Fruit fly (Drosophila melanogaster): ENCODE data around the gene CG13010.

Gene CG13010

dm6 chrX:16697882-16698571, 19.3 kb upstream of the CG13010 start:
- TF ChIP-seq EcR (GFP tag; optimal IDR thresholded peaks at IDR 0.05), result no peak
- no peak for TF ChIP-seq pan (optimal IDR thresholded peaks at IDR 0.05)
- TF ChIP-seq CG8478 (optimal IDR thresholded peaks at IDR 0.05), result no peak
- TF ChIP-seq usp (GFP tag; optimal IDR thresholded peaks at IDR 0.05), result no peak
- TF ChIP-seq psq (optimal IDR thresholded peaks at IDR 0.05), result no peak

dm6 chrX:16696614-16697519, 18.1 kb upstream of the CG13010 start:
- TF ChIP-seq EcR (GFP tag; optimal IDR thresholded peaks at IDR 0.05), result no peak
- no peak for TF ChIP-seq CG8478 (optimal IDR thresholded peaks at IDR 0.05)
- TF ChIP-seq psq (optimal IDR thresholded peaks at IDR 0.05), result no peak
- TF ChIP-seq usp (GFP tag; optimal IDR thresholded peaks at IDR 0.05), result no peak
- TF ChIP-seq pan (optimal IDR thresholded peaks at IDR 0.05), result no peak
- TF ChIP-seq Dll (optimal IDR thresholded peaks at IDR 0.05), result no peak

dm6 chrX:16695658-16696181, 17.0 kb upstream of the CG13010 start, which contains the start of gene CG4678:
Gene CG4678, plus strand, starts transcription at chrX:16696131.
- TF ChIP-seq usp (GFP tag; optimal IDR thresholded peaks at IDR 0.05) (no peak), psq (optimal IDR thresholded peaks at IDR 0.05) (no peak), Dll (optimal IDR thresholded peaks at IDR 0.05) (no peak), EcR (GFP tag; optimal IDR thresholded peaks at IDR 0.05) (no peak), CG8478 (optimal IDR thresholded peaks at IDR 0.05) (no peak), pan (optimal IDR thresholded peaks at IDR 0.05) (no peak)

- no peak for TF ChIP-seq psq (optimal IDR thresholded peaks at IDR 0.05)
- TF ChIP-seq Dll (optimal IDR thresholded peaks at IDR 0.05), result no peak
- no peak for TF ChIP-seq EcR (GFP tag; optimal IDR thresholded peaks at IDR 0.05)
- TF ChIP-seq pan (optimal IDR thresholded peaks at IDR 0.05), result no peak
- TF ChIP-seq usp (GFP tag; optimal IDR thresholded peaks at IDR 0.05), result no peak
- TF ChIP-seq CG8478 (optimal IDR thresholded peaks at IDR 0.05), result no peak
Observed at dm6 chrX:16694959-16695358, 16.2 kb upstream of the CG13010 start, which contains the start of gene Septin4. Gene Septin4, minus strand, starts transcription at chrX:16695173.

dm6 chrX:16694477-16694876, 15.7 kb upstream of the CG13010 start:
- TF ChIP-seq Dll (optimal IDR thresholded peaks at IDR 0.05) (no peak), psq (optimal IDR thresholded peaks at IDR 0.05) (no peak), CG8478 (optimal IDR thresholded peaks at IDR 0.05) (no peak), usp (GFP tag; optimal IDR thresholded peaks at IDR 0.05) (no peak), EcR (GFP tag; optimal IDR thresholded peaks at IDR 0.05) (no peak), pan (optimal IDR thresholded peaks at IDR 0.05) (no peak)

dm6 chrX:16693805-16694387, 15.2 kb upstream of the CG13010 start:
- TF ChIP-seq pan (optimal IDR thresholded peaks at IDR 0.05) (no peak), EcR (GFP tag; optimal IDR thresholded peaks at IDR 0.05) (no peak), psq (optimal IDR thresholded peaks at IDR 0.05) (no peak), CG8478 (optimal IDR thresholded peaks at IDR 0.05) (no peak), Dll (optimal IDR thresholded peaks at IDR 0.05) (no peak), usp (GFP tag; optimal IDR thresholded peaks at IDR 0.05) (no peak)

dm6 chrX:16692325-16692724, 13.6 kb upstream of the CG13010 start:
- TF ChIP-seq CG8478 (optimal IDR thresholded peaks at IDR 0.05) (no peak), Dll (optimal IDR thresholded peaks at IDR 0.05) (no peak), pan (optimal IDR thresholded peaks at IDR 0.05) (no peak), EcR (GFP tag; optimal IDR thresholded peaks at IDR 0.05) (no peak), psq (optimal IDR thresholded peaks at IDR 0.05) (no peak)

dm6 chrX:16691440-16691839, 12.7 kb upstream of the CG13010 start:
- TF ChIP-seq pan (optimal IDR thresholded peaks at IDR 0.05) (no peak), CG8478 (optimal IDR thresholded peaks at IDR 0.05) (no peak), Dll (optimal IDR thresholded peaks at IDR 0.05) (no peak), psq (optimal IDR thresholded peaks at IDR 0.05) (no peak), EcR (GFP tag; optimal IDR thresholded peaks at IDR 0.05) (no peak), usp (GFP tag; optimal IDR thresholded peaks at IDR 0.05) (no peak)

- TF ChIP-seq EcR (GFP tag; optimal IDR thresholded peaks at IDR 0.05), result no peak
- TF ChIP-seq pan (optimal IDR thresholded peaks at IDR 0.05), result no peak
- no peak for TF ChIP-seq psq (optimal IDR thresholded peaks at IDR 0.05)
- TF ChIP-seq CG8478 (optimal IDR thresholded peaks at IDR 0.05), result no peak
- no peak for TF ChIP-seq usp (GFP tag; optimal IDR thresholded peaks at IDR 0.05)
- no peak for TF ChIP-seq Dll (optimal IDR thresholded peaks at IDR 0.05)
Observed at dm6 chrX:16690499-16690898, 11.8 kb upstream of the CG13010 start.

dm6 chrX:16689966-16690365, 11.2 kb upstream of the CG13010 start:
- no peak for TF ChIP-seq Dll (optimal IDR thresholded peaks at IDR 0.05)
- TF ChIP-seq EcR (GFP tag; optimal IDR thresholded peaks at IDR 0.05), result no peak
- no peak for TF ChIP-seq usp (GFP tag; optimal IDR thresholded peaks at IDR 0.05)
- TF ChIP-seq CG8478 (optimal IDR thresholded peaks at IDR 0.05), result no peak
- TF ChIP-seq psq (optimal IDR thresholded peaks at IDR 0.05), result no peak
- TF ChIP-seq pan (optimal IDR thresholded peaks at IDR 0.05), result no peak

- TF ChIP-seq usp (GFP tag; optimal IDR thresholded peaks at IDR 0.05), result no peak
- TF ChIP-seq EcR (GFP tag; optimal IDR thresholded peaks at IDR 0.05), result no peak
- TF ChIP-seq psq (optimal IDR thresholded peaks at IDR 0.05), result no peak
- no peak for TF ChIP-seq pan (optimal IDR thresholded peaks at IDR 0.05)
- no peak for TF ChIP-seq Dll (optimal IDR thresholded peaks at IDR 0.05)
- no peak for TF ChIP-seq CG8478 (optimal IDR thresholded peaks at IDR 0.05)
Observed at dm6 chrX:16689339-16689738, 10.6 kb upstream of the CG13010 start.
